Fruit fly (Drosophila melanogaster) whole organism, prepupa: Measurements from ENCODE around the gene CG2794.
A peak's percentile ranks its signal among the peaks of the same experiment; 100 is the strongest.

ENCODE experiments used
- CG31627 ChIP-seq: fragments of 200-800 bp; sonication (Bioruptor generic); optimal IDR thresholded peaks from 3 replicates; lab custom pipeline; 2016; ENCODE audit warnings: missing biosample characterization, missing genetic modification characterization
- CG34406 ChIP-seq: fragments of 200-800 bp; sonication (Bioruptor generic); optimal IDR thresholded peaks from 3 replicates; lab custom pipeline; 2016; ENCODE audit warnings: missing biosample characterization, missing genetic modification characterization
- Eip93F ChIP-seq: fragments of 200-800 bp; sonication (Bioruptor generic); optimal IDR thresholded peaks from 2 replicates; lab custom pipeline; 2016; ENCODE audit warnings: missing biosample characterization, mild to moderate bottlenecking, missing genetic modification characterization
- Hr4 ChIP-seq: fragments of 200-800 bp; sonication (Bioruptor generic); optimal IDR thresholded peaks from 3 replicates; lab custom pipeline; 2016; ENCODE audit warnings: missing biosample characterization, missing genetic modification characterization
- Sox102F ChIP-seq: fragments of 200-800 bp; sonication (Bioruptor generic); optimal IDR thresholded peaks from 2 replicates; lab custom pipeline; 2016; ENCODE audit warnings: missing biosample characterization, mild to moderate bottlenecking, missing genetic modification characterization
- Sox15 ChIP-seq: fragments of 200-800 bp; sonication (Bioruptor generic); optimal IDR thresholded peaks from 3 replicates; lab custom pipeline; 2016; ENCODE audit warnings: missing biosample characterization, missing genetic modification characterization
- fd85E ChIP-seq: fragments of 200-800 bp; sonication (Bioruptor generic); optimal IDR thresholded peaks from 3 replicates; lab custom pipeline; 2016; ENCODE audit warnings: missing biosample characterization, missing genetic modification characterization

dm6 chr2L:522752-523151 is 41.2 kb upstream of the CG2794 start:
- TF ChIP-seq CG31627 (GFP tag; lab: Kevin White, UChicago) (peak; percentile 45), Sox102F (GFP tag; lab: Kevin White, UChicago) (peak; percentile 50), CG34406 (peak; percentile 41), Hr4 (GFP tag; lab: Kevin White, UChicago) (peak; percentile 43), fd85E (GFP tag; lab: Kevin White, UChicago) (no peak), Eip93F (GFP tag; lab: Kevin White, UChicago) (no peak), Sox15 (GFP tag; lab: Kevin White, UChicago) (no peak)
